Fruit fly (Drosophila melanogaster) whole organism, embryonic: ENCODE data around the gene CG7551.

Experiments used
- CG12659 ChIP-seq: fragments of 200-800 bp; sonication (Bioruptor generic); optimal IDR thresholded peaks from 3 replicates; lab custom pipeline; 2017; ENCODE audit warnings: mild to moderate bottlenecking, missing biosample characterization, missing genetic modification reagents, missing genetic modification characterization
- CG12942 ChIP-seq: fragments of 200-800 bp; sonication (Bioruptor generic); optimal IDR thresholded peaks from 3 replicates; lab custom pipeline; 2016; ENCODE audit warnings: missing biosample characterization, missing genetic modification characterization
- CG13287 ChIP-seq: fragments of 200-800 bp; sonication (Bioruptor generic); IDR thresholded peaks from 2 replicates; pipeline ENCODE4 v1.3.6; 2022; ENCODE audit warnings: missing biosample characterization, missing genetic modification characterization; ENCODE audit not compliant: partially characterized antibody
- CG13296 ChIP-seq: fragments of 200-800 bp; sonication (Bioruptor generic); optimal IDR thresholded peaks from 3 replicates; lab custom pipeline; 2018; ENCODE audit warnings: missing biosample characterization, mild to moderate bottlenecking, missing genetic modification characterization
- CG13894 ChIP-seq: fragments of 200-800 bp; sonication (Bioruptor generic); optimal IDR thresholded peaks from 3 replicates; lab custom pipeline; 2018; ENCODE audit warnings: missing biosample characterization, mild to moderate bottlenecking, missing genetic modification characterization, moderate library complexity
- CG14860 ChIP-seq: fragments of 200-800 bp; sonication (Bioruptor generic); IDR thresholded peaks from 3 replicates; pipeline ENCODE4 v1.3.6; 2022; ENCODE audit warnings: missing biosample characterization, missing genetic modification characterization; ENCODE audit not compliant: partially characterized antibody
- CG15514 ChIP-seq: fragments of 200-800 bp; sonication (Bioruptor generic); optimal IDR thresholded peaks from 3 replicates; lab custom pipeline; 2017; ENCODE audit warnings: missing biosample characterization, missing genetic modification characterization, mild to moderate bottlenecking, moderate library complexity, missing genetic modification reagents
- CG1603 ChIP-seq: fragments of 200-800 bp; sonication (Bioruptor generic); optimal IDR thresholded peaks from 2 replicates; lab custom pipeline; 2019; ENCODE audit warnings: missing biosample characterization, mild to moderate bottlenecking, missing genetic modification characterization, moderate library complexity
- CG18262 ChIP-seq: fragments of 200-800 bp; optimal IDR thresholded peaks from 3 replicates; lab custom pipeline; 2019; ENCODE audit warnings: missing biosample characterization, mild to moderate bottlenecking, missing genetic modification characterization, moderate library complexity
- CG2116 ChIP-seq: fragments of 200-800 bp; sonication (Bioruptor generic); optimal IDR thresholded peaks from 3 replicates; lab custom pipeline; 2018; ENCODE audit warnings: missing biosample characterization, mild to moderate bottlenecking, missing genetic modification characterization
- CG2875 ChIP-seq: fragments of 200-800 bp; sonication (Bioruptor generic); optimal IDR thresholded peaks from 2 replicates; lab custom pipeline; 2017; ENCODE audit warnings: missing biosample characterization, mild to moderate bottlenecking, missing genetic modification characterization, missing genetic modification reagents
- CG2889 ChIP-seq: fragments of 200-800 bp; sonication (Bioruptor generic); IDR thresholded peaks from 3 replicates; pipeline ENCODE4 v1.3.6; 2022; ENCODE audit warnings: missing biosample characterization, missing genetic modification characterization
- CG3163 ChIP-seq: fragments of 200-800 bp; sonication (Bioruptor generic); optimal IDR thresholded peaks from 3 replicates; lab custom pipeline; 2016; ENCODE audit warnings: missing biosample characterization, missing genetic modification characterization
- CG3726 ChIP-seq: fragments of 200-800 bp; sonication (Bioruptor generic); IDR thresholded peaks from 3 replicates; pipeline ENCODE4, ENCODE4 v1.3.6; 2022; ENCODE audit warnings: missing biosample characterization, missing genetic modification characterization
- CG43689 ChIP-seq: fragments of 200-800 bp; sonication (Bioruptor generic); IDR thresholded peaks from 2 replicates; pipeline ENCODE4 v1.3.6; 2022; ENCODE audit warnings: missing biosample characterization, missing genetic modification characterization
- Dp ChIP-seq: fragments of 200-800 bp; sonication (Bioruptor generic); optimal IDR thresholded peaks from 2 replicates; lab custom pipeline; 2018; ENCODE audit warnings: missing biosample characterization, mild to moderate bottlenecking, missing genetic modification characterization, moderate library complexity
- E2f1 ChIP-seq: fragments of 200-800 bp; sonication (Bioruptor generic); IDR thresholded peaks from 2 replicates; pipeline ENCODE4 v1.3.6; 2022; ENCODE audit warnings: missing biosample characterization, missing genetic modification characterization
- Eip74EF ChIP-seq, 2 experiments: fragments of 200-800 bp in 1 of 2; fragments of >200 bp in 1 of 2; sonication (Bioruptor generic) in 1 of 2; optimal IDR thresholded peaks; 2 replicates each; lab custom pipeline; 2017 to 2019; ENCODE audit warnings: missing biosample characterization in 2 of 2, missing genetic modification characterization in 2 of 2, mild to moderate bottlenecking in 1 of 2, moderate library complexity in 1 of 2
- Fer1 ChIP-seq: fragments of 200-800 bp; sonication (Bioruptor generic); optimal IDR thresholded peaks from 2 replicates; lab custom pipeline; 2017; ENCODE audit warnings: missing biosample characterization, mild to moderate bottlenecking, missing genetic modification characterization
- Fer3 ChIP-seq: fragments of 200-800 bp; sonication (Bioruptor generic); optimal IDR thresholded peaks from 2 replicates; lab custom pipeline; 2018; ENCODE audit warnings: missing biosample characterization, mild to moderate bottlenecking, missing genetic modification characterization, moderate library complexity
- Gsc ChIP-seq: fragments of 200-800 bp; sonication (Bioruptor generic); IDR thresholded peaks from 2 replicates; pipeline ENCODE4 v1.3.6; 2022; ENCODE audit warnings: missing biosample characterization, missing genetic modification characterization
- H2.0 ChIP-seq: fragments of 200-800 bp; sonication (Bioruptor generic); IDR thresholded peaks from 2 replicates; pipeline ENCODE4 v1.3.6; 2022; ENCODE audit warnings: missing biosample characterization, missing genetic modification characterization
- HLH3B ChIP-seq: fragments of 200-800 bp; sonication (Bioruptor generic); IDR thresholded peaks from 2 replicates; pipeline ENCODE4 v1.3.6; 2022; ENCODE audit warnings: missing biosample characterization, missing genetic modification characterization
- Oaz ChIP-seq: fragments of 200-800 bp; sonication (Bioruptor generic); IDR thresholded peaks from 2 replicates; pipeline ENCODE4 v1.3.6; 2022; ENCODE audit warnings: missing biosample characterization, missing genetic modification characterization
- Ravus ChIP-seq: fragments of 200-800 bp; sonication (Bioruptor generic); IDR thresholded peaks from 2 replicates; pipeline ENCODE4 v1.3.6; 2022; ENCODE audit warnings: missing biosample characterization, missing genetic modification characterization
- Sin3A ChIP-seq: fragments of >200 bp; optimal IDR thresholded peaks from 2 replicates; lab custom pipeline; 2018
- Xbp1 ChIP-seq: fragments of 200-800 bp; sonication (Bioruptor generic); optimal IDR thresholded peaks from 3 replicates; lab custom pipeline; 2016; ENCODE audit warnings: missing biosample characterization, mild to moderate bottlenecking, missing genetic modification characterization
- amos ChIP-seq: fragments of 200-800 bp; sonication (Bioruptor generic); IDR thresholded peaks from 2 replicates; pipeline ENCODE4 v1.3.6; 2022; ENCODE audit warnings: missing biosample characterization, missing genetic modification characterization; ENCODE audit not compliant: partially characterized antibody
- ato ChIP-seq: fragments of 200-800 bp; sonication (Bioruptor generic); IDR thresholded peaks from 2 replicates; pipeline ENCODE4 v1.3.6; 2022; ENCODE audit warnings: missing biosample characterization, missing genetic modification characterization; ENCODE audit not compliant: partially characterized antibody
- az2 ChIP-seq: fragments of 200-800 bp; sonication (Bioruptor generic); optimal IDR thresholded peaks from 3 replicates; lab custom pipeline; 2016; ENCODE audit warnings: missing biosample characterization, missing genetic modification characterization
- cg ChIP-seq: fragments of 200-800 bp; sonication (Bioruptor generic); optimal IDR thresholded peaks from 3 replicates; lab custom pipeline; 2019; ENCODE audit warnings: missing biosample characterization, mild to moderate bottlenecking, missing genetic modification characterization, moderate library complexity
- chm ChIP-seq: fragments of 200-800 bp; sonication (Bioruptor generic); IDR thresholded peaks from 2 replicates; pipeline ENCODE4 v1.3.6; 2022; ENCODE audit warnings: missing biosample characterization, missing genetic modification characterization
- dm ChIP-seq: fragments of 200-800 bp; sonication (Bioruptor generic); optimal IDR thresholded peaks from 3 replicates; lab custom pipeline; 2016; ENCODE audit warnings: missing biosample characterization, missing genetic modification characterization
- exex ChIP-seq: fragments of 200-800 bp; sonication (Bioruptor generic); optimal IDR thresholded peaks from 4 replicates; lab custom pipeline; 2018; ENCODE audit warnings: missing biosample characterization, mild to moderate bottlenecking, missing genetic modification characterization, moderate library complexity
- gcm ChIP-seq: fragments of 200-800 bp; sonication (Bioruptor generic); optimal IDR thresholded peaks from 2 replicates; lab custom pipeline; 2019; ENCODE audit warnings: missing biosample characterization, mild to moderate bottlenecking, missing genetic modification characterization, moderate library complexity
- grn ChIP-seq: fragments of 200-800 bp; sonication (Bioruptor generic); optimal IDR thresholded peaks from 3 replicates; lab custom pipeline; 2017; ENCODE audit warnings: missing biosample characterization, missing genetic modification characterization
- ham ChIP-seq: fragments of 200-800 bp; sonication (Bioruptor generic); IDR thresholded peaks from 2 replicates; pipeline ENCODE4 v1.3.6; 2022; ENCODE audit warnings: missing biosample characterization, missing genetic modification characterization
- hbn ChIP-seq: fragments of 200-800 bp; sonication (Bioruptor generic); IDR thresholded peaks from 2 replicates; pipeline ENCODE4 v1.3.6; 2022; ENCODE audit warnings: missing biosample characterization, missing genetic modification characterization; ENCODE audit not compliant: partially characterized antibody
- insv ChIP-seq, 2 experiments: fragments of 200-800 bp; sonication (Bioruptor generic); optimal IDR thresholded peaks; 3 replicates each; lab custom pipeline; 2016 to 2018; ENCODE audit warnings: missing biosample characterization in 2 of 2, missing genetic modification characterization in 2 of 2
- jumu ChIP-seq: fragments of 200-800 bp; sonication (Bioruptor generic); optimal IDR thresholded peaks from 3 replicates; lab custom pipeline; 2016; ENCODE audit warnings: missing biosample characterization, missing genetic modification characterization
- lilli ChIP-seq: fragments of 200-800 bp; sonication (Bioruptor generic); optimal IDR thresholded peaks from 3 replicates; lab custom pipeline; 2016; ENCODE audit warnings: missing biosample characterization, missing genetic modification characterization
- nau ChIP-seq: fragments of 200-800 bp; sonication (Bioruptor generic); optimal IDR thresholded peaks from 3 replicates; lab custom pipeline; 2017; ENCODE audit warnings: missing biosample characterization, mild to moderate bottlenecking, missing genetic modification characterization, missing genetic modification reagents
- peb ChIP-seq: fragments of 200-800 bp; sonication (Bioruptor generic); IDR thresholded peaks from 2 replicates; pipeline ENCODE4 v1.3.6; 2022; ENCODE audit warnings: missing biosample characterization, missing genetic modification characterization
- scrt ChIP-seq: fragments of 200-800 bp; sonication (Bioruptor generic); optimal IDR thresholded peaks from 2 replicates; lab custom pipeline; 2018; ENCODE audit warnings: missing biosample characterization, mild to moderate bottlenecking, missing genetic modification characterization, moderate library complexity
- so ChIP-seq: fragments of 200-800 bp; sonication (Bioruptor generic); IDR thresholded peaks from 3 replicates; pipeline ENCODE4 v1.3.6; 2022; ENCODE audit warnings: missing biosample characterization, missing genetic modification characterization
- sqz ChIP-seq: fragments of 200-800 bp; sonication (Bioruptor generic); optimal IDR thresholded peaks from 3 replicates; lab custom pipeline; 2018; ENCODE audit warnings: missing biosample characterization, mild to moderate bottlenecking, missing genetic modification characterization
- sr ChIP-seq: fragments of 200-800 bp; sonication (Bioruptor generic); IDR thresholded peaks from 3 replicates; pipeline ENCODE4 v1.3.6; 2022; ENCODE audit warnings: missing biosample characterization, missing genetic modification characterization
- tup ChIP-seq: fragments of 200-800 bp; sonication (Bioruptor generic); optimal IDR thresholded peaks from 2 replicates; lab custom pipeline; 2016; ENCODE audit warnings: missing biosample characterization, mild to moderate bottlenecking, missing genetic modification characterization, moderate library complexity
- zen ChIP-seq: fragments of 200-800 bp; sonication (Bioruptor generic); optimal IDR thresholded peaks from 3 replicates; lab custom pipeline; 2018; ENCODE audit warnings: missing biosample characterization, mild to moderate bottlenecking, missing genetic modification characterization, moderate library complexity
- zf30C ChIP-seq: fragments of 200-800 bp; sonication (Bioruptor generic); optimal IDR thresholded peaks from 3 replicates; lab custom pipeline; 2018; ENCODE audit warnings: missing biosample characterization, mild to moderate bottlenecking, missing genetic modification characterization

Gene CG7551

dm6 chr3L:11422338-11422802 lies 35.9 kb upstream of the CG7551 start (continued):
- TF ChIP-seq CG12942, result peak; percentile 32
- no peak for TF ChIP-seq ham (GFP tag; lab: Robert Waterston, UW)
- no peak for TF ChIP-seq CG14860 (GFP tag; lab: Robert Waterston, UW)
- peak; percentile 37 for TF ChIP-seq jumu (GFP tag; lab: Kevin White, UChicago)
- no peak for TF ChIP-seq CG2116 (GFP tag; lab: Kevin White, UChicago)
- TF ChIP-seq CG1603 (tag; lab: Kevin White, UChicago), result peak; percentile 65
- peak; percentile 54 for TF ChIP-seq scrt (GFP tag; lab: Kevin White, UChicago)
- TF ChIP-seq tup, result no peak
- TF ChIP-seq sr, result no peak
- TF ChIP-seq CG2889, result 0 out of 3 replicates have a peak, but pooled peaks have one; percentile 11
- peak; percentile 64 for TF ChIP-seq Fer3 (tag; lab: Kevin White, UChicago)
- peak; percentile 42 for TF ChIP-seq lilli (GFP tag; lab: Kevin White, UChicago)
- TF ChIP-seq grn, result no peak
- TF ChIP-seq CG43689, result peak; percentile 23; the same call in 1 of the 2 replicates
- no peak for TF ChIP-seq Sin3A (lab: Kevin White, UChicago)
- peak; percentile 30 for TF ChIP-seq CG15514 (GFP tag; lab: Kevin White, UChicago)
- no peak for TF ChIP-seq Dp (GFP tag; lab: Kevin White, UChicago)
- TF ChIP-seq HLH3B (GFP tag; lab: Robert Waterston, UW), result peak; percentile 80
- peak; percentile 71 for TF ChIP-seq H2.0 (GFP tag; lab: Robert Waterston, UW)
- TF ChIP-seq Xbp1 (GFP tag; lab: Kevin White, UChicago), result peak; percentile 54
- no peak for TF ChIP-seq cg
- peak; percentile 81 for TF ChIP-seq Fer1
- no peak for TF ChIP-seq CG13894 (tag; lab: Kevin White, UChicago)
- peak; percentile 90 for TF ChIP-seq CG18262 (tag; lab: Kevin White, UChicago)
- TF ChIP-seq Gsc (GFP tag; lab: Robert Waterston, UW), result no peak; the same call in 1 of the 2 replicates
- peak; percentile 67 for TF ChIP-seq nau (GFP tag; lab: Kevin White, UChicago)
- TF ChIP-seq CG3726 (GFP tag; lab: Robert Waterston, UW), result peak; percentile 78; the same call in 1 of the 3 replicates
- TF ChIP-seq CG2875, result peak; percentile 71
- peak; percentile 52 for TF ChIP-seq Oaz
- no peak for TF ChIP-seq hbn (GFP tag; lab: Robert Waterston, UW)
- TF ChIP-seq dm, result peak; percentile 19
- TF ChIP-seq Eip74EF (GFP tag; optimal IDR thresholded peaks at IDR 0.05; lab: Kevin White, UChicago), result peak in 1 of 2 experiments; percentile 58
- peak; percentile 69 for TF ChIP-seq peb
- peak; percentile 60 for TF ChIP-seq az2
- TF ChIP-seq CG13287 (GFP tag; lab: Robert Waterston, UW), result no peak
- TF ChIP-seq E2f1 (GFP tag; lab: Robert Waterston, UW), result peak; percentile 69
- TF ChIP-seq CG13296, result peak; percentile 43
- peak; percentile 29 for TF ChIP-seq exex (tag; lab: Kevin White, UChicago)
- TF ChIP-seq chm (GFP tag; lab: Robert Waterston, UW), result peak; percentile 70; the same call in 1 of the 2 replicates
- no peak for TF ChIP-seq amos (GFP tag; lab: Robert Waterston, UW)
- peak; percentile 20 for TF ChIP-seq CG3163 (GFP tag; lab: Kevin White, UChicago)
- 0 out of 3 replicates have a peak, but pooled peaks have one; percentile 82 for TF ChIP-seq so (GFP tag; lab: Robert Waterston, UW)
- TF ChIP-seq insv (GFP tag; optimal IDR thresholded peaks at IDR 0.05; lab: Kevin White, UChicago), result no peak
- peak; percentile 59 for TF ChIP-seq CG12659 (GFP tag; lab: Kevin White, UChicago)
- TF ChIP-seq gcm, result peak; percentile 77
- TF ChIP-seq zen (tag; lab: Kevin White, UChicago), result peak; percentile 88
- peak; percentile 91 for TF ChIP-seq zf30C (GFP tag; lab: Kevin White, UChicago)
- TF ChIP-seq Ravus (GFP tag; lab: Robert Waterston, UW), result peak; percentile 28
- peak; percentile 73 for TF ChIP-seq sqz
- TF ChIP-seq ato (GFP tag; lab: Robert Waterston, UW), result no peak
